Fruit fly (Drosophila melanogaster): Measurements from ENCODE around the gene Adck5.
"Not testable (repeated sequence)": the region's sequence is repeated elsewhere in the genome, so short reads cannot be mapped to it uniquely, and the experiment has no call there.

Gene Adck5

DNA sequence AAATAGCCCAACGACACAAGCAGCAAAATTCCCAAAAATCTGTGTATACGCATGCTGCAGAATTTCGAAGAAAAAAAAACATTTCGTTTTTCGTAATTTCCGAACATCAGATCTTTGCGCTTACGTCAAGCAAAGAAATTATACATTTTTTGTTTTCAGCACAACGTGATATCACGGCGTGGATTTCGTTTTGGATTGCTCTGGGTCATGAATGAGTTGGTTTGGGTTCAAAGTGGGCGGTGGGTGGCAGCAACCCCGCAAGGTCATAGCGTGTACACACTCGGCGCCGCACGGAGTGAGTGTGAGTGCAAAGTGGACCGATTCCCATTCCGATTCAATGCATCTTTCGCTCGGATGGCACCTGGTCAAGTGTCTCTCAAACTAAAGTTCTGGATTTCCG is 44.8 kb upstream of the Adck5 start:
- TF ChIP-seq dmrt93B (GFP tag; optimal IDR thresholded peaks at IDR 0.05) = no peak

DNA sequence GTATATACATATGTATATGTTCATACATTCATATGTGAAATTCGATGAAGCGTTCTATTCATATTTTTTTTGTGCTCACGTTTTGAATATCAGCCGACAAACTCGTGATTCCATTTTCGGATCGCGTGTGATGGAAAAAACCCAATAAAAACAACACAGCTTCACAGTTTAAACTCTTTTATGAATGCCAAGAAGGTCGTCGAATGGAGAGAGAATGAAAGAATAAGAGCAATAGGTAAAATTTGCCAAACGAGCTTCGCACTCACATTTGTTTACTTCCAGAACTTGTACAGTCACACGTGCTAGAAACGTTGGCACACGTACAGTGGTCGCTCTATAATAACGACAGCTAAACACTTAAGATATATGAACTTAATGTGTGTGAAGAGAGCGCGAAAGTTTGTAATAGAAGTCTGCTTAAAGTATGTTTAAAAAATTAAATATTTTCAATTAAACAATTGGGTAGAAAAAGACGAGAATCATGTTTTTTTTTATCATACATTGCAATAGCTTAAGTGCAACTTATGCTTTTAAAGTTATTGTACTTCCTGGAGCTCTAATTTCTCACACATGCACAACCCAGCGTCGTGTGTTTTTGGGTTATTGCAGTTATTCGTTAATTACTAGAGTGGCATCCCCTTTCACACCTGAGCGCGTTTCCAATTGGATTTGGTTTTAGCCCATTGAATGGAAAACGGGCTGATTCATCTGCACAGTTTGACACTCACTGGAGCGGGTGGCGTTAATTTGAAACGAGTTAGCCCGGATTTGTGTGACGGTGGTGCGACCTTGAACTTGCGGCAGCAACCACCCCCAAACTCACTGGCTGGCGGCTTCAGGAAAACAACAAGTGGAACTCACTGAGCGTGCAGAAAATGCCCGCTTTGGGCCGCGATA is 43.7 kb upstream of the Adck5 start:
- TF ChIP-seq h (GFP tag; optimal IDR thresholded peaks at IDR 0.05) (no peak), psq (GFP tag; optimal IDR thresholded peaks at IDR 0.05) (no peak), tai (GFP tag; optimal IDR thresholded peaks at IDR 0.05) (no peak), Dfd (GFP tag; optimal IDR thresholded peaks at IDR 0.05) (no peak), GATAd (GFP tag; optimal IDR thresholded peaks at IDR 0.05) (no peak), woc (GFP tag; optimal IDR thresholded peaks at IDR 0.05) (no peak)

- TF ChIP-seq ey (GFP tag; optimal IDR thresholded peaks at IDR 0.05) (no peak), HLH106 (tag; optimal IDR thresholded peaks at IDR 0.05) (no peak), dmrt93B (GFP tag; optimal IDR thresholded peaks at IDR 0.05) (no peak), h (GFP tag; optimal IDR thresholded peaks at IDR 0.05) (no peak), usp (GFP tag; optimal IDR thresholded peaks at IDR 0.05) (no peak), sage (GFP tag; optimal IDR thresholded peaks at IDR 0.05) (no peak), br (GFP tag; optimal IDR thresholded peaks at IDR 0.05) (no peak), Hr78 (GFP tag; optimal IDR thresholded peaks at IDR 0.05) (no peak), dsf (GFP tag; optimal IDR thresholded peaks at IDR 0.05; ENCODE audit: borderline replicate concordance) (no peak), woc (GFP tag; optimal IDR thresholded peaks at IDR 0.05) (no peak), Hr83 (GFP tag; optimal IDR thresholded peaks at IDR 0.05; ENCODE audit: poor library complexity, severe bottlenecking) (no peak), Vsx2 (GFP tag; optimal IDR thresholded peaks at IDR 0.05; ENCODE audit: partially characterized antibody) (no peak), Dif (GFP tag; optimal IDR thresholded peaks at IDR 0.05; ENCODE audit: partially characterized antibody) (no peak), pan (optimal IDR thresholded peaks at IDR 0.05) (no peak), tai (GFP tag; optimal IDR thresholded peaks at IDR 0.05) (no peak), sv (GFP tag; optimal IDR thresholded peaks at IDR 0.05) (no peak), Hnf4 (GFP tag; optimal IDR thresholded peaks at IDR 0.05) (no peak)
These were observed 39.1 kb upstream of the Adck5 start, which contains the start of gene nol for dm6 chr3L:11130535-11130934. TSS of gene nol (plus strand) at chr3L:11130835.

- TF ChIP-seq HLH106 (tag; optimal IDR thresholded peaks at IDR 0.05); fru (GFP tag; optimal IDR thresholded peaks at IDR 0.05); dl (GFP tag; optimal IDR thresholded peaks at IDR 0.05; ENCODE audit: insufficient read depth in 1 of 2, partially characterized antibody in 2 of 2): not testable (repeated sequence)
These were observed 37.6 kb upstream of the Adck5 start, which contains the start of gene CG32074 for dm6 chr3L:11132055-11132454. TSS of gene CG32074 (minus strand) at chr3L:11132322.

dm6 chr3L:11134886-11135285 is 34.7 kb upstream of the Adck5 start, which contains the start of gene CG14143:
TSS of gene CG14143 (plus strand) at chr3L:11134987.
- TF ChIP-seq dmrt93B, Mio, usp (GFP tag; optimal IDR thresholded peaks at IDR 0.05): not testable (repeated sequence)

dm6 chr3L:11135846-11136245 is 33.8 kb upstream of the Adck5 start, which contains the start of gene IRSp53:
TSS of gene IRSp53 (plus strand) at chr3L:11136049.
- TF ChIP-seq Hr83 (GFP tag; optimal IDR thresholded peaks at IDR 0.05; ENCODE audit: poor library complexity, severe bottlenecking) = no peak
- TF ChIP-seq CrebA (GFP tag; optimal IDR thresholded peaks at IDR 0.05; ENCODE audit: borderline replicate concordance) = peak; percentile 20

DNA sequence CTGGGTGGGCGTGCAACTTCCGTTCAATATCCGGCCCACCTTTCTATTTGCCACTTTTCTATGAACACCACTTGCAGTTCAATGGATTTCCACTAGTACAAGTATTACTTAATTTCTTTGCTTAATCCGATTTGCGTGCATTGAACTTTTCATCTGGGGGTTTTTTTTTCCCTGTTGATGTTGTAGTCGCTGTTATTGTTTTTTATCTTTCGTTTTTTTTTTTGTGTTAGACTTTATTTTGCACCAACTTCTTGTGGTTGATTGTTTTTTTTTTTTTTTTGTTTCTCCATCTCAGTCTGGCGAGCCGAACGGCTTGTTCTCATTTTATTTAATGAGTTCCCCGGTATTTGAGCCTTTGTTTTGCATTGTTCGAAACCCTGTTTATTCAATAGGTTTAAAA is 33.3 kb upstream of the Adck5 start:
- TF ChIP-seq lola (GFP tag; optimal IDR thresholded peaks at IDR 0.05) (no peak), woc (GFP tag; optimal IDR thresholded peaks at IDR 0.05) (no peak), Sp1 (GFP tag; optimal IDR thresholded peaks at IDR 0.05) (no peak), h (GFP tag; optimal IDR thresholded peaks at IDR 0.05) (no peak), Dif (GFP tag; optimal IDR thresholded peaks at IDR 0.05; ENCODE audit: partially characterized antibody) (no peak), Vsx2 (GFP tag; optimal IDR thresholded peaks at IDR 0.05; ENCODE audit: partially characterized antibody) (no peak), Hr78 (GFP tag; optimal IDR thresholded peaks at IDR 0.05) (no peak), Mio (GFP tag; optimal IDR thresholded peaks at IDR 0.05) (no peak), usp (GFP tag; optimal IDR thresholded peaks at IDR 0.05) (no peak), fru (GFP tag; optimal IDR thresholded peaks at IDR 0.05) (no peak), sage (GFP tag; optimal IDR thresholded peaks at IDR 0.05) (no peak), Hr83 (GFP tag; optimal IDR thresholded peaks at IDR 0.05; ENCODE audit: poor library complexity, severe bottlenecking) (no peak), br (GFP tag; optimal IDR thresholded peaks at IDR 0.05) (no peak), GATAd (GFP tag; optimal IDR thresholded peaks at IDR 0.05) (no peak), N (GFP tag; optimal IDR thresholded peaks at IDR 0.05) (no peak)
